Fruit fly (Drosophila melanogaster): ENCODE measurements around the gene CG6415.

DNA sequence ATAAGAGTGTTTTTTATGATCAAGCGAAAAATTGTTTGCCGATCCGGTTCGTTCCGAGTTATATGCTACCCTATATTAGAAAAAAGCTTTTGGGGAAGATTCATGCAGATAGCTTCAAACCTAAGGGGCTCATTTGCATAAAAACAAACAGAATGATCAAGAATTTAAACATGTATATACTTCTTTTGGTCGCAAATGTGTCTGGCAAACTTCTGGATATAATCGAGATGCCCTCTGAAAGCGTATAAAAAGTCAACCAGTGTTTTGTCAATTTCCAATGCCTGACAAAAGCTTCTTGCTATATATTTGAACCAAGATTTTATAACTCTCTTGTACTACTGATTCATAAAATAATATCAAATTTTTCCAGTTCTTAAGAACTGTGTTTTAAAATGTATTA lies 17.8 kb upstream of the CG6415 start:
- TF ChIP-seq Clk (GFP tag; optimal IDR thresholded peaks at IDR 0.05) (no peak), CG7101 (tag; optimal IDR thresholded peaks at IDR 0.05) (no peak), Hr96 (GFP tag; optimal IDR thresholded peaks at IDR 0.05) (no peak), toe (GFP tag; optimal IDR thresholded peaks at IDR 0.05) (no peak), pad (GFP tag; optimal IDR thresholded peaks at IDR 0.05) (no peak), kay (GFP tag; ENCODE audit: borderline replicate concordance) (no peak), Crg-1 (GFP tag; optimal IDR thresholded peaks at IDR 0.05) (no peak)

All from whole organism, adult.